Worm (Caenorhabditis elegans): ENCODE measurements around the gene B0218.7.
A peak's percentile ranks its signal among the peaks of the same experiment; 100 is the strongest.

The B0218.7 gene

DNA sequence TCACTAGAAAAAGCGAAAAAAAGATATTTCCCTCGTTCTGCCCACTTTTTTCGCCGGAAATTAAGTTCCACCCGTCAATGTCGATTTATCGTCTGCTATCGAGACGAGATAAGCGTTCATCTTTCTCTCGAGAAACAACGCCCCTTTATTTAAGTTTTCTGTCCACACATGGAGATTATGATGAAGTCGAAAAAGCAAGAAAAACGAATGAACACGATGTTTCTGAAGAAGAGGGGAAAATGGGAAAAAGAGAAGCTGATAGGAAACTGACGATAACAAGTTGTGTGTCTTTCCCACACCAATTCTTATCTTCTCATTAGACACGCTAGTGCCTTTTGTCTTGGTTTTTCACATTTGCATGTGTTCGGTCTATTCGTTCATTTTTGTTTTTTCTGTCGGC lies 8.9 kb upstream of the B0218.7 start (continued):
- 0 out of 2 replicates have a peak, but pooled peaks have one; percentile 33 for TF ChIP-seq Y75B8A.6 (GFP tag; IDR thresholded peaks at IDR 0.05)
- TF ChIP-seq ceh-44 (GFP tag; IDR thresholded peaks at IDR 0.05): no peak
- TF ChIP-seq mxl-3 (GFP tag; optimal IDR thresholded peaks at IDR 0.05): peak; percentile 62
- TF ChIP-seq ZK546.5 (tag; optimal IDR thresholded peaks at IDR 0.05): no peak
- peak in 1 of 2 experiments; percentile 37 for TF ChIP-seq mdl-1 (tag; optimal IDR thresholded peaks at IDR 0.05)
- no peak for TF ChIP-seq ama-1 (optimal IDR thresholded peaks at IDR 0.05)
- no peak for TF ChIP-seq zag-1 (tag; optimal IDR thresholded peaks at IDR 0.05)
- no peak for TF ChIP-seq zfp-3 (GFP tag; conservative IDR thresholded peaks at IDR 0.05)
- TF ChIP-seq nhr-6 (tag; optimal IDR thresholded peaks at IDR 0.05): no peak
- no peak for TF ChIP-seq spr-3 (GFP tag; optimal IDR thresholded peaks at IDR 0.05)
- peak; percentile 90 for TF ChIP-seq pqm-1 (tag; optimal IDR thresholded peaks at IDR 0.05)
- TF ChIP-seq nhr-237 (tag; optimal IDR thresholded peaks at IDR 0.05): no peak
- no peak for TF ChIP-seq mdt-29 (GFP tag; IDR thresholded peaks at IDR 0.05)
- no peak for TF ChIP-seq ztf-11 (tag; optimal IDR thresholded peaks at IDR 0.05)
- TF ChIP-seq nhr-25 (tag; optimal IDR thresholded peaks at IDR 0.05; ENCODE audit: borderline replicate concordance, insufficient read depth): no peak
- no peak for TF ChIP-seq mes-2 (tag; optimal IDR thresholded peaks at IDR 0.05; ENCODE audit: poor library complexity, severe bottlenecking)
- TF ChIP-seq nhr-42 (GFP tag; IDR thresholded peaks at IDR 0.05): no peak
- no peak for TF ChIP-seq ctbp-1 (GFP tag; IDR thresholded peaks at IDR 0.05)
- no peak for TF ChIP-seq lin-38 (GFP tag; IDR thresholded peaks at IDR 0.05)
- no peak for TF ChIP-seq F10B5.3 (tag; optimal IDR thresholded peaks at IDR 0.05)
- TF ChIP-seq saeg-2 (GFP tag; IDR thresholded peaks at IDR 0.05): no peak

DNA sequence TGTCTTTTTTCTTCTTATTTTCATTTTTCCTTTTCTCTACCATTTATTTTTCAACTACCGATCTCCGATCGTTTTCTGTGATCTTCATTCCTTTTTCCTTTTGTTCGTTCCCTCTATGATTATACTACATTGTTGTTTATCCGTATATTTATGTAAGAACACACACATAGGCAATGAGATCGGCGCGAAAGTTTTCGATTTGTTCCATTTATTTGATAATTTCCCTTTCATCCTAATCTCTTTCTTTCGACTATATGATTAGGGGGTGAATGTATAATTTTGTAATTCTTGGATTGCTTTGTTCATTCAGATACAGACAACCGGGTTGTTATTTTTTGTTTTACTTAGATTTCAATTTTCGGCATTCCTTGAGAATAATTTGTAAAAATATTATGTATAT lies 7.8 kb upstream of the B0218.7 start:
- TF ChIP-seq daf-8 (GFP tag; IDR thresholded peaks at IDR 0.05) (no peak), unc-62 (GFP tag; optimal IDR thresholded peaks at IDR 0.05 in 1 of 2) (peak in 1 of 2 experiments; percentile 13), unc-62 (tag; optimal IDR thresholded peaks at IDR 0.05) (no peak), aly-2 (tag; optimal IDR thresholded peaks at IDR 0.05) (no peak)

DNA sequence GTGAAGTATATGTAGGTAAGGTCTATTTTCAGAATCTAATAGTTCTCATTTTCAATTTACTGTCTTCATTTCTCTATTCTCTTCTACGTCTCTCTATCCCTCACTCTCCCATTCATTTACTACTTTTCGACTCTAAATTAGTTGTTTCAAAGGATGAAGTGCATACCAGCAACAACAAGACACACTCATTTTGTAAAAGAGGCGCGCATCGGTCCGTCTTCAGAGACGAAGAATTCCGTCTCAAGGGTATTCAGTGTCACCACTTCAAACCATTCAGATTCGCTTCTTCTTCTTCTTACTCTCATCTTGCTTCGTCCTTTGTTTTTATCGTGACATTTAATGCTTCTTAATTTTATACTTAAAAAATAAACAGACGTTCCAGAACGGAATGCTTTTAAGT lies 5.5 kb upstream of the B0218.7 start:
- no peak for TF ChIP-seq ceh-82 (tag; optimal IDR thresholded peaks at IDR 0.05)
- TF ChIP-seq nhr-11 (tag; optimal IDR thresholded peaks at IDR 0.05): no peak
- no peak for TF ChIP-seq F37D6.2 (tag; optimal IDR thresholded peaks at IDR 0.05)
- no peak for TF ChIP-seq nhr-77 (tag; optimal IDR thresholded peaks at IDR 0.05)
- TF ChIP-seq ceh-28 (tag; optimal IDR thresholded peaks at IDR 0.05): no peak
- TF ChIP-seq T20F7.1 (GFP tag; optimal IDR thresholded peaks at IDR 0.05): no peak
- TF ChIP-seq vab-7 (GFP tag; IDR thresholded peaks at IDR 0.05): no peak
- no peak for TF ChIP-seq D1046.2 (GFP tag; IDR thresholded peaks at IDR 0.05)
- no peak for TF ChIP-seq hlh-30 (tag; optimal IDR thresholded peaks at IDR 0.05; ENCODE audit: insufficient read depth)
- no peak for TF ChIP-seq mes-2 (tag; optimal IDR thresholded peaks at IDR 0.05; ENCODE audit: poor library complexity, severe bottlenecking)
- TF ChIP-seq snpc-1.2 (GFP tag; IDR thresholded peaks at IDR 0.05): no peak
- no peak for TF ChIP-seq R02D3.7 (tag; optimal IDR thresholded peaks at IDR 0.05)
- no peak for TF ChIP-seq duxl-1 (tag; optimal IDR thresholded peaks at IDR 0.05; ENCODE audit: poor library complexity)
- no peak for TF ChIP-seq ceh-62 (tag; optimal IDR thresholded peaks at IDR 0.05)
- no peak for TF ChIP-seq dpl-1 (GFP tag; optimal IDR thresholded peaks at IDR 0.05)
- no peak for TF ChIP-seq mdt-29 (GFP tag; IDR thresholded peaks at IDR 0.05)

DNA sequence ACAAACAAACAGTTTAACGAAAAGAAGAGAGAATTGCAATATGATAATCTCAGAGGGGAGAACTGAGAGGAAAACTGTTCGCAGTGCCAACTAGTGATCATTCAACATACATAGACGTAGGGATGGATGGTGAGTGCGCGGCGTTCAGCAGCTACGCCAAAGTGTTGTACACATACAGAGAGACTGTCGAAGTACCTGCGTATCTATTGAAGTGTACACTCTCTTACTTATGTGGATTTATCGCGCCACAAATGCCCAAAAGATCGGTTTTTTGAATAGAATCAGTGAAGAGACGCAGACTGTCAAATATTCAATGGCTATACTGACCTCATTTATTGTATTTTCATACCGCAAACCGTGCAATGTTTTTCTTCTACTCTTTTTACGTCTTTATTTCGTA lies 4.4 kb upstream of the B0218.7 start:
- TF ChIP-seq tag-97 (GFP tag; IDR thresholded peaks at IDR 0.05) (no peak), hmg-1.1 (GFP tag; IDR thresholded peaks at IDR 0.05) (0 out of 2 replicates have a peak, but pooled peaks have one; percentile 7), mdl-1 (tag; optimal IDR thresholded peaks at IDR 0.05) (peak in 1 of 2 experiments; percentile 48), tra-1 (GFP tag; IDR thresholded peaks at IDR 0.05) (no peak), dve-1 (tag; optimal IDR thresholded peaks at IDR 0.05; ENCODE audit: insufficient read depth) (peak; percentile 32), hlh-11 (tag; optimal IDR thresholded peaks at IDR 0.05) (peak; percentile 38), lin-1 (GFP tag; IDR thresholded peaks at IDR 0.05) (no peak), lim-7 (GFP tag; IDR thresholded peaks at IDR 0.05) (no peak), nhr-6 (tag; optimal IDR thresholded peaks at IDR 0.05) (peak; percentile 3), mep-1 (tag; optimal IDR thresholded peaks at IDR 0.05) (no peak), nhr-28 (tag; optimal IDR thresholded peaks at IDR 0.05) (peak; percentile 77), nhr-48 (tag; optimal IDR thresholded peaks at IDR 0.05) (no peak), nhr-25 (tag; optimal IDR thresholded peaks at IDR 0.05; ENCODE audit: borderline replicate concordance, insufficient read depth) (peak; percentile 5)
